Fruit fly (Drosophila melanogaster) whole organism, wandering third instar larva: Measurements from ENCODE around the gene t-cup.

Experiments used
- CrebA ChIP-seq: fragments of 200-800 bp; sonication (Bioruptor generic); optimal IDR thresholded peaks from 2 replicates; lab custom pipeline; 2016; ENCODE audit warnings: missing biosample characterization, mild to moderate bottlenecking, missing genetic modification characterization, borderline replicate concordance
- h ChIP-seq: fragments of 200-800 bp; sonication (Bioruptor generic); optimal IDR thresholded peaks from 3 replicates; lab custom pipeline; 2016; ENCODE audit warnings: missing biosample characterization, mild to moderate bottlenecking, missing genetic modification characterization
- psq ChIP-seq: fragments of 200-800 bp; sonication (Bioruptor generic); optimal IDR thresholded peaks from 3 replicates; lab custom pipeline; 2017; ENCODE audit warnings: missing biosample characterization, mild to moderate bottlenecking, missing genetic modification characterization, moderate library complexity
- tai ChIP-seq: sonication (Bioruptor generic); optimal IDR thresholded peaks from 2 replicates; lab custom pipeline; 2016; ENCODE audit warnings: missing biosample characterization, missing genetic modification characterization

- TF ChIP-seq CrebA, result no peak
- no peak for TF ChIP-seq tai (GFP tag; lab: Kevin White, UChicago)
- TF ChIP-seq psq (GFP tag; lab: Kevin White, UChicago), result no peak
- no peak for TF ChIP-seq h
Observed at dm6 chr2L:12457715-12458114, 39.4 kb downstream of the t-cup start.
